Worm (Caenorhabditis elegans) whole organism, young adult: ENCODE measurements around the gene C56E6.7.

Experiments used
- B0261.1 ChIP-seq: sonication (generic microtip); optimal IDR thresholded peaks from 2 replicates; lab custom pipeline; 2016; ENCODE audit warnings: mild to moderate bottlenecking, missing genetic modification characterization, moderate library complexity, missing compliant biosample characterization
- athp-1 ChIP-seq: sonication (generic microtip); optimal IDR thresholded peaks from 2 replicates; lab custom pipeline; 2017; ENCODE audit warnings: mild to moderate bottlenecking, missing genetic modification characterization, missing compliant biosample characterization
- egl-44 ChIP-seq: fragments of 200-800 bp; sonication (Bioruptor generic); IDR thresholded peaks from 2 replicates; pipeline ENCODE4 v1.3.6; 2022; ENCODE audit warnings: missing genetic modification reagents, missing genetic modification characterization, missing compliant biosample characterization
- hlh-12 ChIP-seq: sonication (generic microtip); optimal IDR thresholded peaks from 2 replicates; lab custom pipeline; 2016; ENCODE audit warnings: missing genetic modification characterization, missing compliant biosample characterization
- nfya-1 ChIP-seq: sonication (generic microtip); optimal IDR thresholded peaks from 2 replicates; lab custom pipeline; 2017; ENCODE audit warnings: antibody characterized with exemption, missing compliant biosample characterization, missing genetic modification characterization, borderline replicate concordance; ENCODE audit not compliant: insufficient read depth
- tbx-9 ChIP-seq: sonication (generic microtip); optimal IDR thresholded peaks from 2 replicates; lab custom pipeline; 2016; ENCODE audit warnings: borderline replicate concordance, missing genetic modification characterization, inconsistent platforms, missing compliant biosample characterization
- unc-62 ChIP-seq: fragments of 150-350 bp; optimal IDR thresholded peaks from 2 replicates; lab custom pipeline; 2014; ENCODE audit warnings: missing biosample characterization, missing genetic modification reagents, missing genetic modification characterization

- TF ChIP-seq nfya-1 (no peak), B0261.1 (tag; lab: Kevin White, UChicago) (no peak), unc-62 (no peak), tbx-9 (tag; lab: Kevin White, UChicago) (no peak), athp-1 (tag; lab: Kevin White, UChicago) (no peak), egl-44 (GFP tag; lab: Robert Waterston, UW) (no peak), hlh-12 (no peak)
Observed at ce11 chrII:6489711-6490184, 26.6 kb upstream of the C56E6.7 start, which contains the start of the genes snr-3 and rsp-5.
